Worm (Caenorhabditis elegans) whole organism, L1 larva: Measurements from ENCODE around the gene glb-29.
"Not testable (repeated sequence)": the region's sequence is repeated elsewhere in the genome, so short reads cannot be mapped to it uniquely, and the experiment has no call there.

ENCODE experiments used
- C04F5.9 ChIP-seq: sonication (generic microtip); optimal IDR thresholded peaks from 2 replicates; lab custom pipeline; 2016; ENCODE audit warnings: missing genetic modification characterization, missing compliant biosample characterization
- aly-2 ChIP-seq: fragments of 150-350 bp; optimal IDR thresholded peaks from 2 replicates; lab custom pipeline; 2014; ENCODE audit warnings: missing biosample characterization, missing genetic modification characterization
- ama-1 ChIP-seq: fragments of 150-350 bp; optimal IDR thresholded peaks from 2 replicates; lab custom pipeline; 2014
- blmp-1 ChIP-seq: fragments of 150-350 bp; optimal IDR thresholded peaks from 2 replicates; lab custom pipeline; 2014; ENCODE audit warnings: missing biosample characterization, missing genetic modification characterization
- ceh-82 ChIP-seq, 3 experiments: fragments of 150-350 bp in 1 of 3; sonication (generic microtip) in 2 of 3; optimal IDR thresholded peaks; 2 replicates each; lab custom pipeline; 2014 to 2017; ENCODE audit warnings: missing biosample characterization in 3 of 3, missing genetic modification characterization in 3 of 3
- dpl-1 ChIP-seq, 3 experiments: fragments of 150-350 bp in 2 of 3; sonication (generic microtip) in 1 of 3; optimal IDR thresholded peaks; 2 replicates each; lab custom pipeline; 2014 to 2017; ENCODE audit warnings: missing biosample characterization in 3 of 3, missing genetic modification characterization in 3 of 3, missing genetic modification reagents in 3 of 3
- dsc-1 ChIP-seq: sonication (generic microtip); optimal IDR thresholded peaks from 2 replicates; lab custom pipeline; 2016; ENCODE audit warnings: mild to moderate bottlenecking, missing genetic modification characterization, missing compliant biosample characterization
- efl-1 ChIP-seq, 4 experiments: fragments of 150-350 bp; optimal IDR thresholded peaks in 3 of 4; peaks in 1 of 4; 1 replicate in 1 of 4; 2 replicates in 3 of 4; lab custom pipeline; 2014; ENCODE audit warnings: missing biosample characterization in 2 of 4, missing genetic modification characterization in 2 of 4, missing genetic modification reagents in 2 of 4
- efl-3 ChIP-seq: fragments of 200-800 bp; sonication (Bioruptor generic); optimal IDR thresholded peaks from 2 replicates; lab custom pipeline; 2018; ENCODE audit warnings: mild to moderate bottlenecking, missing genetic modification characterization, missing compliant biosample characterization
- elt-2 ChIP-seq: sonication (generic microtip); optimal IDR thresholded peaks from 2 replicates; lab custom pipeline; 2016; ENCODE audit warnings: missing genetic modification characterization, mild to moderate bottlenecking, inconsistent platforms, missing compliant biosample characterization, missing genetic modification reagents
- elt-3 ChIP-seq, 6 experiments: fragments of 150-350 bp in 1 of 6; sonication (generic microtip); optimal IDR thresholded peaks; 2 replicates each; lab custom pipeline; 2017 to 2018; ENCODE audit warnings: missing biosample characterization in 6 of 6, missing genetic modification characterization in 6 of 6, inconsistent platforms in 1 of 6
- fos-1 ChIP-seq: fragments of 150-350 bp; optimal IDR thresholded peaks from 2 replicates; lab custom pipeline; 2014; ENCODE audit warnings: missing biosample characterization, missing genetic modification characterization
- hlh-17 ChIP-seq: fragments of 200-800 bp; sonication (Bioruptor generic); optimal IDR thresholded peaks from 2 replicates; lab custom pipeline; 2018; ENCODE audit warnings: missing genetic modification characterization, mild to moderate bottlenecking, missing compliant biosample characterization, moderate library complexity, borderline replicate concordance
- hpl-2 ChIP-seq: fragments of 150-350 bp; optimal IDR thresholded peaks from 2 replicates; lab custom pipeline; 2014; ENCODE audit warnings: missing biosample characterization, missing genetic modification reagents, missing genetic modification characterization
- lin-13 ChIP-seq: fragments of 150-350 bp; optimal IDR thresholded peaks from 2 replicates; lab custom pipeline; 2014; ENCODE audit warnings: missing biosample characterization, missing genetic modification reagents, missing genetic modification characterization
- lin-15B ChIP-seq: fragments of 150-350 bp; sonication (generic microtip); optimal IDR thresholded peaks from 3 replicates; lab custom pipeline; 2014; ENCODE audit warnings: missing biosample characterization, missing genetic modification characterization
- lin-35 ChIP-seq, 2 experiments: fragments of 150-350 bp; optimal IDR thresholded peaks; 2 replicates each; lab custom pipeline; 2014; ENCODE audit warnings: missing biosample characterization in 2 of 2, missing genetic modification characterization in 2 of 2, missing genetic modification reagents in 2 of 2
- lsy-2 ChIP-seq, 2 experiments: fragments of 150-350 bp; optimal IDR thresholded peaks; 2 replicates each; lab custom pipeline; 2014; ENCODE audit warnings: missing biosample characterization in 2 of 2, missing genetic modification characterization in 2 of 2
- mab-9 ChIP-seq: fragments of 200-800 bp; sonication (Bioruptor generic); IDR thresholded peaks from 2 replicates; pipeline ENCODE4 v1.3.6; 2022; ENCODE audit warnings: missing genetic modification reagents, missing genetic modification characterization, missing compliant biosample characterization
- mdl-1 ChIP-seq, 2 experiments: fragments of 150-350 bp; optimal IDR thresholded peaks; 2 replicates each; lab custom pipeline; 2014 to 2017; ENCODE audit warnings: missing biosample characterization in 2 of 2, missing genetic modification characterization in 2 of 2, inconsistent platforms in 1 of 2
- nhr-20 ChIP-seq: sonication (generic microtip); optimal IDR thresholded peaks from 2 replicates; lab custom pipeline; 2016; ENCODE audit warnings: mild to moderate bottlenecking, missing genetic modification characterization, missing compliant biosample characterization
- nhr-71 ChIP-seq: sonication (generic microtip); optimal IDR thresholded peaks from 2 replicates; lab custom pipeline; 2016; ENCODE audit warnings: mild to moderate bottlenecking, missing genetic modification characterization, moderate library complexity, missing compliant biosample characterization
- nhr-90 ChIP-seq: sonication (generic microtip); optimal IDR thresholded peaks from 2 replicates; lab custom pipeline; 2016; ENCODE audit warnings: mild to moderate bottlenecking, missing genetic modification characterization, missing compliant biosample characterization; ENCODE audit not compliant: poor library complexity
- snu-23 ChIP-seq: sonication (generic microtip); optimal IDR thresholded peaks from 2 replicates; lab custom pipeline; 2016; ENCODE audit warnings: missing genetic modification characterization, missing compliant biosample characterization
- sox-4 ChIP-seq: sonication (generic microtip); optimal IDR thresholded peaks from 2 replicates; lab custom pipeline; 2016; ENCODE audit warnings: missing genetic modification characterization, missing compliant biosample characterization
- sptf-1 ChIP-seq: fragments of 150-350 bp; optimal IDR thresholded peaks from 2 replicates; lab custom pipeline; 2014; ENCODE audit warnings: missing biosample characterization, missing genetic modification characterization
- swsn-7 ChIP-seq: sonication (generic microtip); optimal IDR thresholded peaks from 2 replicates; lab custom pipeline; 2016; ENCODE audit warnings: missing genetic modification characterization, missing compliant biosample characterization
- tbx-2 ChIP-seq: sonication (generic microtip); optimal IDR thresholded peaks from 2 replicates; lab custom pipeline; 2016; ENCODE audit warnings: missing genetic modification characterization, missing compliant biosample characterization
- unc-86 ChIP-seq: sonication (generic microtip); optimal IDR thresholded peaks from 2 replicates; lab custom pipeline; 2016; ENCODE audit warnings: missing genetic modification characterization, missing compliant biosample characterization
- xbp-1 ChIP-seq: sonication (generic microtip); optimal IDR thresholded peaks from 2 replicates; lab custom pipeline; 2016; ENCODE audit warnings: missing genetic modification characterization, missing compliant biosample characterization

glb-29 gene

DNA sequence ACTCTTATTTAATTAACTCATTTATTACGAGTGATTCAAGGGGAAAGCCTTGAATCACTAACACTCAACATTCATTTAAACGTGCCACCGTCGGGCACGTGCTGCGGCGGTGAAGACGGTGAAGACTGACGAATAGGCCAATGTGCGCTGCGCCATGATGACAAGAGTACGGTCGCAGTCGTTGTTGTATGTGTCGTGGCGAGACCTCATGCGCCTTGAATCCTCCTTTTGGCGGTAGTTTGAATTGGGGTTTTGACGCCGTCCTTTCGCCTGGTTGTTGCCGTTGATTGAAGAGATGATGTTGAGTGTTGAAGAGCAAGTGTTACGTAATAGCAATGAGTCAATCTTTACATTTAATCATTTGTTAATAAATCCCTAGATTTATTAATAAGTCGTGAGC is 47.9 kb downstream of the glb-29 start:
- TF ChIP-seq efl-1 (optimal IDR thresholded peaks at IDR 0.05; lab: Kevin White, UChicago) = not testable (repeated sequence)
- TF ChIP-seq efl-1 (GFP tag; optimal IDR thresholded peaks at IDR 0.05 in 1 of 2; lab: Kevin White, UChicago) (peak; percentile 13 to 94), lin-35 (GFP tag; optimal IDR thresholded peaks at IDR 0.05; lab: Kevin White, UChicago) (peak in 1 of 2 experiments; percentile 27), dpl-1 (GFP tag; optimal IDR thresholded peaks at IDR 0.05; lab: Kevin White, UChicago) (peak in 2 of 3 experiments; percentile 3 to 4)

DNA sequence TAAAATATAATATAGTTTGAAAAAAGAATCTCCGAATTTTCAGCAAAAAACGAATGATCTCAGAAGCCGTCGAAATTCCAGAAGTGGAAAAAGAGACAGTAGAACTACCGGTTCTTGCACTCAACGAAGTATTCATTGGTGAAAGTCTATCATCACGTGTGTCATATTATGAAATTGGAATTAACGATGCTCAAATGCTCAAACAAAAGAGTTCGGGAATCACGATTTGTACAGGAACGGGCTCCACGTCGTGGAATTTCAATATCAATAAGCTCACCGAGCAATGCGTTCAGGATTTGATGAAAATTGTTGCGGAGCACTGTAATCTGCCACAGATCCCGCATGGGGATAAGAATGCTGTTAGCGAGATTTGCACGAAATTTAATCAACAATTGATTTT is 49.4 kb downstream of the glb-29 start:
- TF ChIP-seq mab-9 (no peak), mdl-1 (tag; optimal IDR thresholded peaks at IDR 0.05; lab: Kevin White, UChicago) (no peak), tbx-2 (tag; lab: Kevin White, UChicago) (no peak), ama-1 (lab: Kevin White, UChicago) (no peak), swsn-7 (tag; lab: Kevin White, UChicago) (no peak), hpl-2 (GFP tag; lab: Kevin White, UChicago) (peak; percentile 20), nhr-90 (tag; lab: Kevin White, UChicago) (peak; percentile 8), snu-23 (GFP tag; lab: Kevin White, UChicago) (no peak), lin-15B (no peak)

DNA sequence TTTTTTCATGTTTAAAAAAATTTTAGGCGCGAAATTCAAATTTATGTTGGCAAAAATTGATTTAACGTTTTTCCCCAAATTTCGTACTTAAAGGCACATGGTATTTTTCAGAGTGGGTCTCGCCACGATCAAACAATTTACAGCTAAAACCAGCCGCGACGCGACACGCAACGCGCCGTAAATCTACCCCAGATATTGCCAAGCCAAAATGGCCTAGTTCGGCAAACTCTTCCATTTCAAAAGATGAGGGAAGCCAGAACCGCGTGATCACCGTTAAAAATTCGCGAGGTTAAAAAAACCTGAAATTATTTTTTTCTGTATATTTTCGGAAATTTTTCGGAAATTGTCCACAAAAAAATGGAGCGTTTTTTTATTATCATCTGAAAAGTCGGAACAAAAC is 51.0 kb downstream of the glb-29 start:
- TF ChIP-seq nhr-71 (peak; percentile 16), dpl-1 (GFP tag; optimal IDR thresholded peaks at IDR 0.05; lab: Kevin White, UChicago) (no peak), efl-1 (optimal IDR thresholded peaks at IDR 0.05; lab: Kevin White, UChicago) (no peak), efl-1 (GFP tag; optimal IDR thresholded peaks at IDR 0.05 in 1 of 2; lab: Kevin White, UChicago) (peak in 1 of 2 experiments; percentile 81), dsc-1 (tag; lab: Kevin White, UChicago) (no peak)

DNA sequence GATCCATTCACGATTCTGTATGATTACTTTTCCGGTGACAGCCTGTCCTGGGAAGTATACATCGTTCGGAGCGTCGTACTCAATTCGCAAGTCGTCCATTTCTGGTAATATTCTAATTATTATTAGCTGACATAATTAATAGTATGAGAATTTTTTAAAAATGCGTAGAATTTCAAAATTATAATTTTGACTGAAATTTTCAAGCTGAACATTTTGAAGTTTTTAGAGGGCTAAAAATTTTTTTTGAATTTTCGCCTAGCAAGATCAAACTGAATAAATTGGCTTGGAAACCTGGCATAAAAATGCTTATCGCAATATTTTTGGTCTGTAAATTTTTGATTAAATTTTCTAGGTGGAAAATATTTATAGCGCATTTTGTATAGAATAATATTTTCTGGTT is 53.6 kb downstream of the glb-29 start, which contains the start of gene arrd-7:
TSS of gene arrd-7 (minus strand) at position 101 of the 400 bp plus-strand sequence.
- no peak for TF ChIP-seq ceh-82 (tag; optimal IDR thresholded peaks at IDR 0.05; lab: Kevin White, UChicago)
- no peak for TF ChIP-seq efl-3
- no peak for TF ChIP-seq elt-2 (tag; lab: Kevin White, UChicago)
- no peak for TF ChIP-seq ama-1 (lab: Kevin White, UChicago)

DNA sequence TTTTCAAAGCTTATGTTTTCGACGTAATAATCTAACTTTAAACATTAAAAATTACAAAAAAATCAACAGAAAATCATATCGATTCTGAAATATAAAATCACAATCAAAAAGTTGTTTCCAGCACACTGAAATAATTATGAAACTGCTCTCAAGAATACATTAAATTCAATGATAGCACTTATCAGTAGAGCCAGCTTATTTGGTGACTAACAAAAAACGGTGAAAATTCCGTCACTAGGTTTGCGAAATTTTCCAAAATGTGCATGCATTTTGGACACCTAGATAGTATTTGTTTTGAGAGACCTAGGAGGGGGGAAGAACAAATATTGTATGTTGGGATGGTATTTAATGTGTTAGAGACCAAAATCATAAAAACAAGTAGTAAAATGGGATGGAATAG is 54.2 kb downstream of the glb-29 start:
- TF ChIP-seq lin-35 (GFP tag; optimal IDR thresholded peaks at IDR 0.05; lab: Kevin White, UChicago) (peak in 1 of 2 experiments; percentile 6), elt-2 (tag; lab: Kevin White, UChicago) (peak; percentile 36), lin-13 (GFP tag; lab: Kevin White, UChicago) (no peak)
- TF ChIP-seq, all 84 proteins: peak for 2

DNA sequence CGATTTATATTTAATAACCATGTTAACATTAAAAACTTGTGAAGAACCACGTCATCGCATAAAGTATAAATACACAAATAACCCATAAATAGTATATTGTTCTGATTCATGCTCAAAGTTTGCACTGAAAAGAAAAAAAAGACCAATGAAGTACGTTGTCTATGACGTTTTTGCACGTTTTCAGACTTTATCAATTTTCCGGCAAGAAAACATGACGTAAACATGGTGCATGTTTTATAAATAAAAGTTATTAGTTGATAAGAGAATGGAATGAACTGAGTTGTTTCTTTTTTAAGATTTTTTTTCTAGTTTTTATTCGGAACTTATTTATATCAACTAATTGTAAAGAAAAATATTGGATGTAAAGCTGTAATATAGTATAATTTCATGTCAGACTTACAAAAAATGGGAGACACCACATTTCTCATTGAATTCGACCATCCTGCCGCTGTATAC is 55.8 kb downstream of the glb-29 start, which contains the start of gene arrd-8:
TSS of gene arrd-8 (plus strand) at position 406 of the 456 bp plus-strand sequence.
- TF ChIP-seq unc-86 (tag; lab: Kevin White, UChicago) (no peak), lsy-2 (tag; optimal IDR thresholded peaks at IDR 0.05; lab: Kevin White, UChicago) (no peak), sox-4 (no peak), nhr-20 (tag; lab: Kevin White, UChicago) (no peak), swsn-7 (tag; lab: Kevin White, UChicago) (no peak), fos-1 (tag; lab: Kevin White, UChicago) (no peak), lin-15B (no peak), elt-2 (tag; lab: Kevin White, UChicago) (peak; percentile 19), hlh-17 (no peak), ceh-82 (tag; optimal IDR thresholded peaks at IDR 0.05; lab: Kevin White, UChicago) (no peak), C04F5.9 (tag; lab: Kevin White, UChicago) (no peak), efl-1 (optimal IDR thresholded peaks at IDR 0.05; lab: Kevin White, UChicago) (no peak), efl-1 (GFP tag; optimal IDR thresholded peaks at IDR 0.05 in 1 of 2; lab: Kevin White, UChicago) (peak in 1 of 2 experiments; percentile 62), elt-3 (tag; optimal IDR thresholded peaks at IDR 0.05; lab: Kevin White, UChicago) (no peak), aly-2 (tag; lab: Kevin White, UChicago) (no peak), sptf-1 (no peak), blmp-1 (tag; lab: Kevin White, UChicago) (no peak), xbp-1 (tag; lab: Kevin White, UChicago) (no peak)
